Worm (Caenorhabditis elegans) whole organism, dauer: ENCODE measurements around the gene srd-42.

Experiments used
- unc-62 ChIP-seq: sonication (generic microtip); optimal IDR thresholded peaks from 2 replicates; lab custom pipeline; 2017; ENCODE audit warnings: missing biosample characterization, missing genetic modification reagents, missing genetic modification characterization

Gene srd-42

ce11 chrX:13303357-13303756 is at the start of gene srd-42:
TSS of gene srd-42 (minus strand) at chrX:13303457.
- TF ChIP-seq unc-62: no peak

- TF ChIP-seq unc-62: no peak
Observed at ce11 chrX:13352164-13352563, 48.9 kb upstream of the srd-42 start.

DNA sequence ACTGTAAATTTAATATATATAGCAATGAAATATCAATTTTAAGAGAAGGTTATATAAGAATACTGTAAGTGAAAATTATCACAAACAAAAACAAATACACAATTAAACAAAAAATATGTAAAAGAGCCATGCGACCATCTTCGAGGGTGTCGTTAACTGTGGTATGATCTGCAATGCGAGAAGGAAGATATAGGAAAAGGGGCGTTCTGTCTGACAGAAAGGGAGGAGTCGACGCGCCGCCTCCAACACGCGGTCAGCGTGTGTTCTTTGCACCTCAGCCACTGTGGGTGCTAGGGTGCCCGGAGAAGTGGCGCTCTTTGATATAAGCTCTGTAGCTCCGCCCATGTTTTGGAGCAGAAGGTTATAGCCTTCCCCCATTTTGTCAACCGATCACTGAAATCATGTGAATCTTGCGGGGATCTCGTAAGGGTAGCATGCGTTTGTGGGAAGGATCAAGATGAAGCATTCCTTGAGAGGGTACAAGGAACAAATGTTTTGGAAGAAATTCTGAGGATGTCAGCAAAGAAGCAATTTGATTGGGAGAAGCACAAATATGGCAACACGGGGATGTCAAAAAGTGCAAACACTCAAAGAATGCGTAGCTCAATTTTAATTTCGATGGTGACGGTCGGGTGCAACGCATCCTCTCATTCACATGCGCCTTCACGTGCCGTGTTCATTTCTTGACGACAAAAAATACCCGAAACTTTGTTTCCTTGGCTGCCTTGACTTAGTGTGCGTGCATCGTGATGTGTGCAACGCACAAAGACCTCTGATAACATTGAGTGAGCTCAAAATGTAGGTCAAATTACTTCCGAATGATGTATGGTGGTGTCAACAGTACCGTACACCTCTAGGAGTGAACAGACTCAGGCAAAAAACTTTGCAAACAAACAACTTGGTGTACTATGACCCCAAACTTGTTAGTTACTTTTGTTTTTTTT is 47.8 kb upstream of the srd-42 start, which contains the start of gene mxl-3:
Gene mxl-3 (minus strand): TSS at position 1 of the 944 bp plus-strand sequence.
- no peak for TF ChIP-seq unc-62

DNA sequence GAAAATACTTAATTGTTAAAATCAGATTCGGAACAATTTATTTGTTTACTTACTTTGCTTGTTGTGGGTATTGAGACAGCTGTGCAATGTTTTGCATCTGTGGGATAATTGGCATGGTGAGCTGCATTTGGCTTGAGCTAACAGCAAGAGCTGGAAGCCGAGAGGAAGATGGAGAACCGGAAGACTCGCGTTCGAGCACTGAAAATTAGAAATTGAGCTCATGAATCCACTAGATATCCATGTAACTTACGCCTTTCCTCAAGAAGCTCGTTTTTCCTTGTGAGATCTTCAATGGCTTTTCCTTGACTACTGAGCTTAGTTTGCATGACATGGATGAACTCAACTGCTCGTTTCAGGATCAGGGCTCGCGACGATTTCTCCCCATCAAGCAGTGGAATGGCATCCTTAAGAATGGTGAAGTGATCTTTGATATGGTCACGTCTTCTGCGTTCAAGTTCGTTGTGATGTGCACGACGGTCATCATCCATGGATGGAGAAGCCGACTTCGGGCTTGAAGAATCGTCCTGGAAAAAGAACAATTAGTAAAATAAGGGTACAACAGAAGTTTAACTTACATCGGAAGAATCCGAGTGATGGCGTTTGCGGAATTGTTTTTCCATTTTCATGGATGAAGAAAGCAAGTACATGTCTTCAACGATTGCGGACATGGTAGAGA is 47.0 kb upstream of the srd-42 start:
- no peak for TF ChIP-seq unc-62

DNA sequence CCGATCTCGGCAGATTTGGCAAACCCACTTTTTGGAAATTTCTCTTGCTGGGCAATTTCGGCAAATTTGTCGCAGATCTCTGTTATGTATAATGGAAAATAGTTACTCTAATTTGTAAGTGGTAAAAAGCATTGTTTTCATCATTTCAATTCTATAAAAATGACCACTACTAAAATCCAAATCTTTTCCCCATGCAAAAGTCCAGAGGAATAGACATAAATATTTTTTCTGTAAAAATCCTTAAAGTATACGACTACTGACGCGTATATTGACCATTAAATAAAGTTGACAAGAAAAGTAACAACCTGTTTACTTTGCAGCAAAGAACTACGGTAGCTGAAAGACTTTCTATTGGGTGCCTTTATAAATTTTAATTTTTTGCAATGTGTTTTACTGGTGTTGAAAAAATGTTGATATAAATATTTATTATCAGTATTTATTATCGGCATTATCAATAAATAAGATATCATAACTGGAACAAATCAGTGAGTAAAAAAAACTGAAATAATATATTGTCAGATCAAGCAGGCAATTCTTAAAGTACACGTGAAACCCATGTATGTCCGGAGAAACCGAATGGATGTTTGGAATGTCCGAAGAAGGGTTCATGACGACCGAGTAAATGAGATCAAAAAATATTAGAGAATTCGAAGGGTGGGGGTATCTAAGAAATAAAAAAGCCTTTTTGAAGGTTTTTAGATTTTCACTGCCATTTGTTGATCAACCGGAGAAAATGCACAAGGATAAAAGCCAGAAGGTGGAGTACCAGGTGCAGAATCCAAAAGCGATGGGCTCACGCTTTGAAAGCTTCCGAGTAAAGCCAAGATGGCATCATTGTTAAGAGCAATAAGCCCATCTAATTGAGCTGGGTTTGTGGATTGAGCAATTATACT is 46.2 kb upstream of the srd-42 start:
- no peak for TF ChIP-seq unc-62

ce11 chrX:13348417-13348816 is 45.2 kb upstream of the srd-42 start:
- no peak for TF ChIP-seq unc-62

ce11 chrX:13347251-13347650 is 44.0 kb upstream of the srd-42 start:
- TF ChIP-seq unc-62: no peak

- no peak for TF ChIP-seq unc-62
Observed at ce11 chrX:13341853-13342252, 38.6 kb upstream of the srd-42 start.

DNA sequence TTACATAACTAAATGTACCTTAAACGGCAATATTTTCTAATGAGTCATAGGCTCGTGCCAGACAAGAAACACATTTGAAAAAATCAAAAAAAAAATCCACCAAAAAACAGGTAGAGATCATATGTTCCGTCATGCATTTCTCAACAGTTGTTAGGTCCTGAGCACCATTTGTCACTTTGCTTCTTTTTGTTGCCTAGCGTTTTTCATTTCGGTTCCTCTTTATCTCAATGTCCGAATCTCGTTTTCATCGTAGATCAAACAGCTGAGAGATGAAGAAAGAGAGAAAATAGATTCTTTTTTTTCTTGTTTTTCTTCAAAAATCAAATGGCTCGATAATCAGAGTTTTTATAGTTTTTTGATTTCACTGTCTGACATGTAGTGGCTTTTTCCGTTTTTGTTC is 37.7 kb upstream of the srd-42 start:
- no peak for TF ChIP-seq unc-62

ce11 chrX:13339029-13339626 is 35.9 kb upstream of the srd-42 start:
- TF ChIP-seq unc-62: no peak

- no peak for TF ChIP-seq unc-62
Observed at ce11 chrX:13337728-13338127, 34.5 kb upstream of the srd-42 start, which contains the start of gene ptr-24. TSS of gene ptr-24 (plus strand) at chrX:13338028.

DNA sequence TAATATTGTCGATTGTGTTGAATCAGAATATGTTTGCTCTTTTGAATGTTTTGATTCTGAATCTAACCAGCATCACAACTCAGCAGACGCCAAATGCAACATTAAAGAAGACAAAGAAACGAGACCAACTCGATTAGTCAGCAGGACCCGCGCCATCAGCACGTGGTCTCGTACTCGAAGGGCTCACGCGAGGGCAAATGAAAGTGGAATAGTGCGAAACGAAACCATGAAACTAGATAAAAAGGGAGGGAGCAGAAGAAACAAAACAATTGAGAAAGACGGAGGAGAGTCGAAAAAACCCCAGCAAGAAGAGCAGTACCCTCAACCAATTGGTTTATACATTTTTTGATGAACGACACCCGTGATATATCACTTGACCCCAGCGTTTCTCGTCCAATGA is 33.7 kb upstream of the srd-42 start:
- no peak for TF ChIP-seq unc-62

DNA sequence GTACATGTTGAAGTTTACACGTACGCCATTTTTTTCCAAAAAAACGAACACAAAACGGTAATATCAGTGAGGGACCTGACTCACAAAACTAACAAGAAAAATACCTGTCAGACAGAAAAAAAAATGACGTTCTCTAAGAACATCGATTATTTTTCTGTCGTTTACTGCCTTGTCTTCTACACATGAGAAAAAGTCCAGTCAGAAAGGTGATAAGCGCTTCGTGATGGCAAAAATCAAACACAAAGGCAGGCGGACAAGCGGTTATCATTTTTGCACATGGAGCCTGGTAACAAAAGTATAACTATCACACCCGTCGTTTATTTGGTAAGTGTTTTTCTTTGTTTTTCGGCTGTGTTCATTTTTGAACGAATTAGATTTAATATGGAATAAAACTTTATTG is 30.6 kb upstream of the srd-42 start, which contains the start of gene F46G10.4:
Gene F46G10.4 (plus strand): TSS at position 212 of the 400 bp plus-strand sequence.
- TF ChIP-seq unc-62: no peak

ce11 chrX:13331386-13331785 is 28.1 kb upstream of the srd-42 start, which contains the start of gene sir-2.3:
TSS of gene sir-2.3 (plus strand) at chrX:13331686.
- TF ChIP-seq unc-62: no peak

- TF ChIP-seq unc-62: no peak
Observed at ce11 chrX:13328868-13329267, 25.6 kb upstream of the srd-42 start.

ce11 chrX:13328034-13328433 is 24.8 kb upstream of the srd-42 start, which contains the start of gene sir-2.2:
TSS of gene sir-2.2 (plus strand) at chrX:13328067.
- no peak for TF ChIP-seq unc-62
